Worm (Caenorhabditis elegans): ENCODE measurements around the gene ZK177.12.

ce11 chrII:5497541-5497940 is 24.0 kb upstream of the ZK177.12 start:
- TF ChIP-seq snpc-4 (tag; optimal IDR thresholded peaks at IDR 0.05) (no peak), lin-39 (tag; optimal IDR thresholded peaks at IDR 0.05) (no peak), ztf-11 (tag; optimal IDR thresholded peaks at IDR 0.05) (no peak), ama-1 (optimal IDR thresholded peaks at IDR 0.05) (no peak), nhr-237 (tag; optimal IDR thresholded peaks at IDR 0.05) (no peak), nhr-6 (tag; optimal IDR thresholded peaks at IDR 0.05) (no peak), lin-13 (GFP tag; optimal IDR thresholded peaks at IDR 0.05) (no peak), mdl-1 (tag; optimal IDR thresholded peaks at IDR 0.05) (no peak), lsy-2 (tag; optimal IDR thresholded peaks at IDR 0.05) (no peak), aly-2 (tag; optimal IDR thresholded peaks at IDR 0.05) (no peak), alr-1 (tag; optimal IDR thresholded peaks at IDR 0.05) (no peak), unc-62 (GFP tag; optimal IDR thresholded peaks at IDR 0.05) (no peak)

Data from whole organism, L2 larva.